Worm (Caenorhabditis elegans): Measurements from ENCODE around the gene F01G4.6.
A peak's percentile ranks its signal among the peaks of the same experiment; 100 is the strongest.

F01G4.6 gene

ce11 chrIV:11112641-11113040 is 36.7 kb downstream of the F01G4.6 start, which contains the start of gene clc-9:
clc-9 (plus strand) TSS chrIV:11112941.
- TF ChIP-seq mep-1 (tag; optimal IDR thresholded peaks at IDR 0.05): no peak
- no peak for TF ChIP-seq mab-5 (tag; optimal IDR thresholded peaks at IDR 0.05)
- TF ChIP-seq nhr-76 (tag; optimal IDR thresholded peaks at IDR 0.05): no peak
- no peak for TF ChIP-seq bed-3 (GFP tag; optimal IDR thresholded peaks at IDR 0.05)
- no peak for TF ChIP-seq ceh-83 (GFP tag; optimal IDR thresholded peaks at IDR 0.05)
- TF ChIP-seq mls-2 (tag; optimal IDR thresholded peaks at IDR 0.05): no peak
- TF ChIP-seq sem-2 (GFP tag; optimal IDR thresholded peaks at IDR 0.05): no peak
- TF ChIP-seq ces-1 (GFP tag; optimal IDR thresholded peaks at IDR 0.05): no peak
- no peak for TF ChIP-seq nhr-28 (tag; optimal IDR thresholded peaks at IDR 0.05)
- TF ChIP-seq tbx-8 (GFP tag; optimal IDR thresholded peaks at IDR 0.05): no peak
- TF ChIP-seq lin-13 (tag; optimal IDR thresholded peaks at IDR 0.05): no peak
- no peak for TF ChIP-seq lsy-2 (tag; optimal IDR thresholded peaks at IDR 0.05)
- TF ChIP-seq drap-1 (GFP tag; optimal IDR thresholded peaks at IDR 0.05): no peak
- TF ChIP-seq pha-4 (tag; optimal IDR thresholded peaks at IDR 0.05): no peak
- no peak for TF ChIP-seq elt-1 (tag; optimal IDR thresholded peaks at IDR 0.05; ENCODE audit: borderline replicate concordance, insufficient read depth)
- no peak for TF ChIP-seq snpc-4 (tag; optimal IDR thresholded peaks at IDR 0.05)

ce11 chrIV:11111898-11112297 is 37.4 kb downstream of the F01G4.6 start:
- TF ChIP-seq mls-2 (tag; optimal IDR thresholded peaks at IDR 0.05): no peak
- peak; percentile 75 for TF ChIP-seq hlh-1 (tag; optimal IDR thresholded peaks at IDR 0.05)

- TF ChIP-seq drap-1 (GFP tag; optimal IDR thresholded peaks at IDR 0.05): no peak
- peak; percentile 41 for TF ChIP-seq pha-4 (tag; optimal IDR thresholded peaks at IDR 0.05)
- TF ChIP-seq lin-32 (GFP tag; optimal IDR thresholded peaks at IDR 0.05): no peak
- TF ChIP-seq lin-13 (tag; optimal IDR thresholded peaks at IDR 0.05): peak; percentile 58
- TF ChIP-seq sem-2 (GFP tag; optimal IDR thresholded peaks at IDR 0.05): no peak
- no peak for TF ChIP-seq ham-2 (GFP tag; optimal IDR thresholded peaks at IDR 0.05)
- no peak for TF ChIP-seq unc-62 (GFP tag; optimal IDR thresholded peaks at IDR 0.05)
- no peak for TF ChIP-seq nhr-12 (tag; optimal IDR thresholded peaks at IDR 0.05)
- peak; percentile 82 for TF ChIP-seq ces-1 (GFP tag; optimal IDR thresholded peaks at IDR 0.05)
- no peak for TF ChIP-seq unc-120 (tag; optimal IDR thresholded peaks at IDR 0.05; ENCODE audit: poor library complexity, severe bottlenecking)
- no peak for TF ChIP-seq bed-3 (GFP tag; optimal IDR thresholded peaks at IDR 0.05)
- no peak for TF ChIP-seq tbx-8 (GFP tag; optimal IDR thresholded peaks at IDR 0.05)
- TF ChIP-seq ceh-39 (tag; optimal IDR thresholded peaks at IDR 0.05): peak; percentile 10
- TF ChIP-seq hlh-1 (tag; optimal IDR thresholded peaks at IDR 0.05): peak; percentile 37
- peak; percentile 76 for TF ChIP-seq lsy-2 (tag; optimal IDR thresholded peaks at IDR 0.05)
- no peak for TF ChIP-seq nhr-2 (tag; optimal IDR thresholded peaks at IDR 0.05)
- TF ChIP-seq mls-2 (tag; optimal IDR thresholded peaks at IDR 0.05): no peak
- TF ChIP-seq nhr-237 (tag; optimal IDR thresholded peaks at IDR 0.05): peak; percentile 33
- no peak for TF ChIP-seq M03D4.4 (tag; optimal IDR thresholded peaks at IDR 0.05)
- TF ChIP-seq mep-1 (tag; optimal IDR thresholded peaks at IDR 0.05): peak; percentile 41
- TF ChIP-seq cnd-1 (tag; optimal IDR thresholded peaks at IDR 0.05): no peak
- no peak for TF ChIP-seq mab-5 (tag; optimal IDR thresholded peaks at IDR 0.05)
- TF ChIP-seq snpc-4 (tag; optimal IDR thresholded peaks at IDR 0.05): no peak
- TF ChIP-seq nhr-76 (tag; optimal IDR thresholded peaks at IDR 0.05): no peak
- no peak for TF ChIP-seq zip-8 (tag; optimal IDR thresholded peaks at IDR 0.05)
These were observed 38.2 kb downstream of the F01G4.6 start, which contains the start of gene rps-5 for ce11 chrIV:11110995-11111619. rps-5 (minus strand) TSS chrIV:11111045.

- TF ChIP-seq flh-1 (GFP tag; optimal IDR thresholded peaks at IDR 0.05) (no peak), ham-2 (GFP tag; optimal IDR thresholded peaks at IDR 0.05) (no peak), lin-32 (GFP tag; optimal IDR thresholded peaks at IDR 0.05) (no peak), M03D4.4 (tag; optimal IDR thresholded peaks at IDR 0.05) (no peak), blmp-1 (tag; optimal IDR thresholded peaks at IDR 0.05) (no peak)
These were observed 39.5 kb downstream of the F01G4.6 start, which contains the start of gene pigk-1 for ce11 chrIV:11109771-11110170. pigk-1 (minus strand) TSS chrIV:11110018.

ce11 chrIV:11105724-11106123 is 43.6 kb downstream of the F01G4.6 start, which contains the start of gene srlf-24:
srlf-24 (minus strand) TSS chrIV:11105824.
- TF ChIP-seq snpc-4 (tag; optimal IDR thresholded peaks at IDR 0.05) (no peak), lsy-2 (tag; optimal IDR thresholded peaks at IDR 0.05) (no peak), nhr-28 (tag; optimal IDR thresholded peaks at IDR 0.05) (no peak), unc-39 (tag; optimal IDR thresholded peaks at IDR 0.05) (no peak), ces-1 (GFP tag; optimal IDR thresholded peaks at IDR 0.05) (no peak), cnd-1 (tag; optimal IDR thresholded peaks at IDR 0.05) (no peak), unc-120 (tag; optimal IDR thresholded peaks at IDR 0.05; ENCODE audit: poor library complexity, severe bottlenecking) (no peak), zip-8 (tag; optimal IDR thresholded peaks at IDR 0.05) (no peak), drap-1 (GFP tag; optimal IDR thresholded peaks at IDR 0.05) (no peak), mls-2 (tag; optimal IDR thresholded peaks at IDR 0.05) (no peak), ceh-39 (tag; optimal IDR thresholded peaks at IDR 0.05) (no peak), M03D4.4 (tag; optimal IDR thresholded peaks at IDR 0.05) (no peak), nhr-12 (tag; optimal IDR thresholded peaks at IDR 0.05) (no peak), hlh-1 (tag; optimal IDR thresholded peaks at IDR 0.05) (no peak), elt-1 (tag; optimal IDR thresholded peaks at IDR 0.05; ENCODE audit: borderline replicate concordance, insufficient read depth) (no peak), bed-3 (GFP tag; optimal IDR thresholded peaks at IDR 0.05) (no peak), pha-4 (tag; optimal IDR thresholded peaks at IDR 0.05) (no peak)

All from whole organism, mixed stage, embryonic.